Worm (Caenorhabditis elegans): ENCODE results near the gene F22H10.3.

- no peak for TF ChIP-seq W03F9.2 (tag; optimal IDR thresholded peaks at IDR 0.05)
- no peak for TF ChIP-seq him-1 (tag; optimal IDR thresholded peaks at IDR 0.05)
Observed at ce11 chrX:16644889-16645288, 32.6 kb downstream of the F22H10.3 start.
